Fruit fly (Drosophila melanogaster) whole organism: ENCODE results near the gene Cyt-c1.
A peak's percentile ranks its signal among the peaks of the same experiment; 100 is the strongest.

Experiments used
- CG8478 ChIP-seq: fragments of >200 bp; optimal IDR thresholded peaks from 2 replicates; lab custom pipeline; 2018; ENCODE audit warnings: inconsistent platforms
- Dll ChIP-seq: fragments of >200 bp; optimal IDR thresholded peaks from 2 replicates; lab custom pipeline; 2017
- EcR ChIP-seq, 2 experiments: fragments of >200 bp; optimal IDR thresholded peaks; 2 replicates each; lab custom pipeline; 2017; ENCODE audit warnings: missing biosample characterization in 2 of 2, missing genetic modification characterization in 2 of 2, missing genetic modification reagents in 2 of 2
- pan ChIP-seq: fragments of >200 bp; optimal IDR thresholded peaks from 2 replicates; lab custom pipeline; 2017
- psq ChIP-seq: fragments of >200 bp; optimal IDR thresholded peaks from 2 replicates; lab custom pipeline; 2017
- usp ChIP-seq: fragments of >200 bp; optimal IDR thresholded peaks from 2 replicates; lab custom pipeline; 2017; ENCODE audit warnings: missing biosample characterization, missing genetic modification characterization, mixed read lengths

Cyt-c1 gene

dm6 chr3L:5360039-5360988 lies at the start of gene Cyt-c1:
Gene Cyt-c1, plus strand, starts transcription at chr3L:5360211.
- TF ChIP-seq usp (no peak), EcR (GFP tag; optimal IDR thresholded peaks at IDR 0.05; lab: Kevin White, UChicago) (no peak), Dll (lab: Kevin White, UChicago) (no peak), psq (no peak), CG8478 (lab: Kevin White, UChicago) (no peak), pan (no peak)

DNA sequence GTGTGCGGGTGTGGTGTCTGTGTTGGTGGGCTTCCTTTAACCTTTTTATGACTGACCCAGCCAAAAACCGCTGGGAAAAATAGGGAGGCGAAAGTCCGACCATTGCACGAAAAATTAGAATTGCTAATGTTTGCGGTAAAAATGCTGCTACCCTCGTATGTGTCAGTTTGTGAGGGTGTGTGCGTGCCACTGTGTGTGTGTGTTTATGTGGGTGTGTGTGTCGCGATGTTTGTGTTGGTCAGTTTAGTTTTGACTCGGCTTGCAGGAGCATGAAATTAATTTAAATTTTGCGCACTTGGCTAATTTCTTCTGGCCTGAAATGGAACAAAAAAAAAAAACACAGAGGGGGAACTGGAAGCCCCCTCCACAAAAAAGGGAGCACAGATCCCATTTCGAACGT lies 32.2 kb upstream of the Cyt-c1 start:
- no peak for TF ChIP-seq usp
- TF ChIP-seq psq = no peak
- no peak for TF ChIP-seq EcR (GFP tag; optimal IDR thresholded peaks at IDR 0.05; lab: Kevin White, UChicago)
- no peak for TF ChIP-seq Dll (lab: Kevin White, UChicago)
- TF ChIP-seq pan = no peak
- no peak for TF ChIP-seq CG8478 (lab: Kevin White, UChicago)

- TF ChIP-seq EcR (GFP tag; optimal IDR thresholded peaks at IDR 0.05; lab: Kevin White, UChicago) = no peak
- TF ChIP-seq psq = no peak
- no peak for TF ChIP-seq Dll (lab: Kevin White, UChicago)
- TF ChIP-seq CG8478 (lab: Kevin White, UChicago) = no peak
- no peak for TF ChIP-seq pan
- no peak for TF ChIP-seq usp
These were observed 30.6 kb upstream of the Cyt-c1 start for dm6 chr3L:5329460-5329859.

dm6 chr3L:5341770-5342318 lies 18.2 kb upstream of the Cyt-c1 start:
- TF ChIP-seq Dll (lab: Kevin White, UChicago) (no peak), psq (no peak), pan (no peak), EcR (GFP tag; optimal IDR thresholded peaks at IDR 0.05; lab: Kevin White, UChicago) (no peak), usp (no peak), CG8478 (lab: Kevin White, UChicago) (no peak)

- TF ChIP-seq psq = no peak
- TF ChIP-seq EcR (GFP tag; optimal IDR thresholded peaks at IDR 0.05; lab: Kevin White, UChicago) = no peak
These were observed 16.9 kb upstream of the Cyt-c1 start for dm6 chr3L:5342909-5343710.

dm6 chr3L:5348987-5349386 lies 11.0 kb upstream of the Cyt-c1 start:
- no peak for TF ChIP-seq CG8478 (lab: Kevin White, UChicago)
- TF ChIP-seq pan = no peak
- no peak for TF ChIP-seq psq
- TF ChIP-seq Dll (lab: Kevin White, UChicago) = no peak
- TF ChIP-seq usp = no peak
- TF ChIP-seq EcR (GFP tag; optimal IDR thresholded peaks at IDR 0.05; lab: Kevin White, UChicago) = no peak

- TF ChIP-seq CG8478 (lab: Kevin White, UChicago) = no peak
- TF ChIP-seq EcR (GFP tag; optimal IDR thresholded peaks at IDR 0.05; lab: Kevin White, UChicago) = no peak
- no peak for TF ChIP-seq psq
- TF ChIP-seq usp = no peak
- TF ChIP-seq Dll (lab: Kevin White, UChicago) = no peak
- TF ChIP-seq pan = no peak
These were observed 10.2 kb upstream of the Cyt-c1 start for dm6 chr3L:5349751-5350310.

DNA sequence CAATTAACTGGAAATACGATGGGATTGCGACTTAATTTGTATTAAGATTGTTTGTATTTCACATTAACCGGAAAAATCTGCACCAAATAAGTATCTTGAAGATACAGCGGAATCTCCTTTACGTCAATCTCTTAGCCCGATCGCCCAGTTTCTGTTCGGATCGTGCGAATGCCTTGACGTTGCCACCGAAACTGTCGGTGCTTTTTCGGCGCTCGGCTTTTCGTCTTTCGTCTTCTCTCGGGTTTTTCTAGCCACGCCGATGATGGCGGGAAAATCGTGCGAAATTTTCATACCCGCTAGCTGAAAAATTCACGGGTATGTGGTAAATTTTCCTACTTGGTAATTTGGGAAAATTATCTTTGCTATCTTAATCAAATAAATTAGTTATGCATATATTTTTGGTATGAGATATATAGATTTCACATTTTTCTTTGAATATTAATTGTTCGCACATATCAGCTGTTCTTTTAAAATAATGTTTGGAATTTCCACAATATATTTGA lies 8.6 kb upstream of the Cyt-c1 start:
- TF ChIP-seq pan = no peak
- TF ChIP-seq usp = no peak
- TF ChIP-seq Dll (lab: Kevin White, UChicago) = no peak
- no peak for TF ChIP-seq psq
- TF ChIP-seq EcR (GFP tag; optimal IDR thresholded peaks at IDR 0.05; lab: Kevin White, UChicago) = no peak
- no peak for TF ChIP-seq CG8478 (lab: Kevin White, UChicago)

dm6 chr3L:5352684-5353322 lies 7.2 kb upstream of the Cyt-c1 start:
- TF ChIP-seq usp (no peak), EcR (GFP tag; optimal IDR thresholded peaks at IDR 0.05; lab: Kevin White, UChicago) (peak in 1 of 2 experiments; percentile 69), Dll (lab: Kevin White, UChicago) (no peak), pan (no peak), CG8478 (lab: Kevin White, UChicago) (no peak), psq (no peak)

DNA sequence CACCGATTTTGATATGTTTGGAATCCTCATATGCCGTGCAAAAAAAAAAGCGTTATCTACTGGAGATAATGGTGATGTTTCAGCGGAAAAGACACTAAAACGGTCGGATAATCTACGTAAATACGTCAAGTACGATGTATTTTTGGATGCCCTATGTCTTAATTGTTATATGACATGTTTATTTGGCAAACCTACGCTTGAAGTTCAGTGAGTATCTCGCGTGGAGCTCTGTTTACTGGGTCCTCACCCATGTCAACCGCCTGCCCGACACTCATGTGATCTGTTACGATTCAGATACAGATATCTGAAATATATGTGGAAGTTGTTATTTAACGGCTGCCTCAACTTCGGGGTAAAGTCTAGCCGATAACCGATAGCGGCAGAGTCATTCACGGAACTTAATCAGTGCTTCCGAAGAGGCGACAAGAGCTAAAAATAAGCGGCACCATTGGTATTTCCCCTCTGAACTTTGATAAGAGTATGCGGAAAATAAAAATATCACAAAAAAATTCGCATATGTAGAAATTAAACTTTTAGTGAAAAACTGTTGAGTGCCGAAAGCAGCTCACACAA lies 6.4 kb upstream of the Cyt-c1 start:
- TF ChIP-seq usp (no peak), pan (no peak), EcR (GFP tag; optimal IDR thresholded peaks at IDR 0.05; lab: Kevin White, UChicago) (no peak), CG8478 (lab: Kevin White, UChicago) (no peak), psq (no peak), Dll (lab: Kevin White, UChicago) (no peak)

DNA sequence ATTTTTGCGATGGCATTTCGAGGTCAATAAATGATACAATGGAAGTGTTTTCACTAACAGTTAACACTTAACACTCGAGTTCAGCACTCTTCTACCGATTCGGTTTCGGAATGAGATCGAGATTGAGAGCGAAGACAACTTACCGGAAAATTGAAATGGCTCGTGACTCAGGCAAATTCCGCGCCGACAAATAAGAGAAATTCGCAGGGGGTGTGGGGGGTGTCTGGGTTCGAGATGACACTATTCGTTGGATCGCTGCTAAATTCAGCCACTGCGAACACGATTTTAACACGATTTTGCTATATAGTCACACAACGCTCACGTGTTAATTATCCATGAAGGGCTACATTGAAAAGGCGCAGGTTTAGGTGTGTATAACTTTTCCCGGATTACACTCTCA lies 5.5 kb upstream of the Cyt-c1 start:
- TF ChIP-seq CG8478 (lab: Kevin White, UChicago) (no peak), EcR (GFP tag; optimal IDR thresholded peaks at IDR 0.05; lab: Kevin White, UChicago) (no peak), pan (no peak), Dll (lab: Kevin White, UChicago) (no peak), usp (no peak), psq (no peak)
